Worm (Caenorhabditis elegans) whole organism, mixed stage, embryonic: Measurements from ENCODE around the gene T07E3.4.

Experiments
- ceh-83 ChIP-seq: fragments of 200-800 bp; sonication (Bioruptor generic); optimal IDR thresholded peaks from 2 replicates; lab custom pipeline; 2018; ENCODE audit warnings: mild to moderate bottlenecking, missing genetic modification characterization, missing compliant biosample characterization
- elt-1 ChIP-seq: sonication (generic microtip); optimal IDR thresholded peaks from 2 replicates; lab custom pipeline; 2017; ENCODE audit warnings: missing genetic modification characterization, mild to moderate bottlenecking, missing compliant biosample characterization, antibody characterized with exemption, moderate library complexity, borderline replicate concordance; ENCODE audit not compliant: insufficient read depth
- mls-2 ChIP-seq: sonication (generic microtip); optimal IDR thresholded peaks from 2 replicates; lab custom pipeline; 2016; ENCODE audit warnings: mild to moderate bottlenecking, missing genetic modification characterization, moderate library complexity, missing compliant biosample characterization
- nhr-12 ChIP-seq: fragments of 150-350 bp; optimal IDR thresholded peaks from 2 replicates; lab custom pipeline; 2014; ENCODE audit warnings: missing biosample characterization, missing genetic modification characterization
- nhr-2 ChIP-seq: fragments of 150-350 bp; optimal IDR thresholded peaks from 2 replicates; lab custom pipeline; 2014; ENCODE audit warnings: missing biosample characterization, missing genetic modification characterization
- unc-39 ChIP-seq: fragments of 150-350 bp; optimal IDR thresholded peaks from 2 replicates; lab custom pipeline; 2014; ENCODE audit warnings: missing biosample characterization, missing genetic modification characterization
- unc-62 ChIP-seq: fragments of 150-350 bp; optimal IDR thresholded peaks from 2 replicates; lab custom pipeline; 2014; ENCODE audit warnings: missing biosample characterization, missing genetic modification reagents, missing genetic modification characterization
- ztf-11 ChIP-seq: fragments of 150-350 bp; optimal IDR thresholded peaks from 2 replicates; lab custom pipeline; 2014; ENCODE audit warnings: missing biosample characterization, missing genetic modification characterization

- TF ChIP-seq unc-62 (GFP tag; lab: Kevin White, UChicago) (no peak), unc-39 (tag; lab: Kevin White, UChicago) (no peak), mls-2 (tag; lab: Kevin White, UChicago) (no peak), ceh-83 (no peak), ztf-11 (no peak), elt-1 (tag; lab: Kevin White, UChicago) (no peak), nhr-2 (tag; lab: Kevin White, UChicago) (no peak), nhr-12 (no peak)
Measured at ce11 chrIII:6904468-6904867, 6.7 kb downstream of the T07E3.4 start.
